Fruit fly (Drosophila melanogaster) whole organism, adult: Measurements from ENCODE around the gene dsd.

Source experiments
- CG11617 ChIP-seq: fragments of 200-800 bp; sonication (Bioruptor generic); optimal IDR thresholded peaks from 2 replicates; lab custom pipeline; 2017; ENCODE audit warnings: mild to moderate bottlenecking, missing biosample characterization, missing genetic modification reagents, missing genetic modification characterization
- CG12768 ChIP-seq: fragments of 200-800 bp; sonication (Bioruptor generic); optimal IDR thresholded peaks from 2 replicates; lab custom pipeline; 2017; ENCODE audit warnings: missing biosample characterization, missing genetic modification characterization, mild to moderate bottlenecking, moderate library complexity, missing genetic modification reagents
- CG14711 ChIP-seq: fragments of 200-800 bp; sonication (Bioruptor generic); optimal IDR thresholded peaks from 2 replicates; lab custom pipeline; 2018; ENCODE audit warnings: missing biosample characterization, mild to moderate bottlenecking, missing genetic modification characterization, moderate library complexity
- CG1620 ChIP-seq: fragments of 200-800 bp; sonication (Bioruptor generic); optimal IDR thresholded peaks from 2 replicates; lab custom pipeline; 2016; ENCODE audit warnings: missing biosample characterization, missing genetic modification characterization
- CG33017 ChIP-seq: fragments of 200-800 bp; sonication (Bioruptor generic); optimal IDR thresholded peaks from 2 replicates; lab custom pipeline; 2018; ENCODE audit warnings: missing biosample characterization, mild to moderate bottlenecking, missing genetic modification characterization, moderate library complexity
- CG5204 ChIP-seq: fragments of 200-800 bp; sonication (Bioruptor generic); optimal IDR thresholded peaks from 2 replicates; lab custom pipeline; 2016; ENCODE audit warnings: missing biosample characterization, missing genetic modification characterization
- CG7045 ChIP-seq: fragments of 200-800 bp; sonication (Bioruptor generic); optimal IDR thresholded peaks from 2 replicates; lab custom pipeline; 2017; ENCODE audit warnings: missing biosample characterization, mild to moderate bottlenecking, missing genetic modification characterization
- CG7101 ChIP-seq: fragments of 200-800 bp; sonication (Bioruptor generic); optimal IDR thresholded peaks from 2 replicates; lab custom pipeline; 2018; ENCODE audit warnings: missing biosample characterization, mild to moderate bottlenecking, missing genetic modification characterization, moderate library complexity
- Clk ChIP-seq: fragments of 200-800 bp; sonication (Bioruptor generic); optimal IDR thresholded peaks from 2 replicates; lab custom pipeline; 2017; ENCODE audit warnings: missing biosample characterization, missing genetic modification characterization
- Crg-1 ChIP-seq: fragments of 200-800 bp; sonication (Bioruptor generic); optimal IDR thresholded peaks from 2 replicates; lab custom pipeline; 2016; ENCODE audit warnings: missing biosample characterization, missing genetic modification characterization
- Hr96 ChIP-seq: fragments of 200-800 bp; sonication (Bioruptor generic); optimal IDR thresholded peaks from 2 replicates; lab custom pipeline; 2016; ENCODE audit warnings: missing biosample characterization, missing genetic modification characterization
- Mnt ChIP-seq: fragments of 200-800 bp; sonication (Bioruptor generic); optimal IDR thresholded peaks from 2 replicates; lab custom pipeline; 2016; ENCODE audit warnings: missing biosample characterization, mild to moderate bottlenecking, missing genetic modification characterization
- bab1 ChIP-seq: fragments of 200-800 bp; sonication (Bioruptor generic); optimal IDR thresholded peaks from 3 replicates; lab custom pipeline; 2019; ENCODE audit warnings: missing biosample characterization, mild to moderate bottlenecking, missing genetic modification characterization, moderate library complexity
- cic ChIP-seq: fragments of 200-800 bp; sonication (Bioruptor generic); optimal IDR thresholded peaks from 2 replicates; lab custom pipeline; 2017; ENCODE audit warnings: missing biosample characterization, mild to moderate bottlenecking, missing genetic modification characterization, moderate library complexity
- cnc ChIP-seq, 2 experiments: fragments of >200 bp; optimal IDR thresholded peaks; 2 replicates each; lab custom pipeline; 2017
- kay ChIP-seq: fragments of 200-800 bp; sonication (Bioruptor generic); peaks from one replicate; lab custom pipeline; 2016; ENCODE audit warnings: missing biosample characterization, missing genetic modification characterization, borderline replicate concordance
- ovo ChIP-seq: fragments of 200-800 bp; sonication (Bioruptor generic); optimal IDR thresholded peaks from 2 replicates; lab custom pipeline; 2016; ENCODE audit warnings: missing biosample characterization, missing genetic modification characterization
- pad ChIP-seq: fragments of 200-800 bp; sonication (Bioruptor generic); optimal IDR thresholded peaks from 3 replicates; lab custom pipeline; 2017; ENCODE audit warnings: missing biosample characterization, missing genetic modification characterization, mild to moderate bottlenecking, moderate library complexity, missing genetic modification reagents
- tj ChIP-seq: fragments of 200-800 bp; sonication (Bioruptor generic); optimal IDR thresholded peaks from 3 replicates; lab custom pipeline; 2017; ENCODE audit warnings: missing biosample characterization, mild to moderate bottlenecking, missing genetic modification characterization, moderate library complexity
- toe ChIP-seq: fragments of 200-800 bp; sonication (Bioruptor generic); optimal IDR thresholded peaks from 2 replicates; lab custom pipeline; 2016; ENCODE audit warnings: missing biosample characterization, missing genetic modification characterization

Gene dsd

dm6 chr3R:27582634-27583181, 24.5 kb downstream of the dsd start, which contains the start of gene pins:
pins (plus strand) TSS chr3R:27582840.
- TF ChIP-seq kay (GFP tag; lab: Kevin White, UChicago) (no peak), cic (GFP tag; lab: Kevin White, UChicago) (no peak)

dm6 chr3R:27581890-27582487, 25.2 kb downstream of the dsd start, which contains the start of gene wdb:
wdb (minus strand) TSS chr3R:27582241.
- TF ChIP-seq CG5204 (peak; percentile 68), pad (GFP tag; lab: Kevin White, UChicago) (peak; percentile 54), CG7101 (tag; lab: Kevin White, UChicago) (peak; percentile 72), Crg-1 (GFP tag; lab: Kevin White, UChicago) (peak; percentile 62), Clk (GFP tag; lab: Kevin White, UChicago) (peak; percentile 59), Hr96 (peak; percentile 49), cic (GFP tag; lab: Kevin White, UChicago) (no peak), CG14711 (tag; lab: Kevin White, UChicago) (peak; percentile 28), CG33017 (peak; percentile 23), toe (GFP tag; lab: Kevin White, UChicago) (peak; percentile 81), Mnt (GFP tag; lab: Kevin White, UChicago) (peak; percentile 64), CG12768 (GFP tag; lab: Kevin White, UChicago) (peak; percentile 75), tj (GFP tag; lab: Kevin White, UChicago) (peak; percentile 18), CG11617 (peak; percentile 53), kay (GFP tag; lab: Kevin White, UChicago) (no peak), cnc (optimal IDR thresholded peaks at IDR 0.05; lab: Kevin White, UChicago) (no peak), ovo (GFP tag; lab: Kevin White, UChicago) (no peak), CG7045 (GFP tag; lab: Kevin White, UChicago) (peak; percentile 56), CG1620 (GFP tag; lab: Kevin White, UChicago) (peak; percentile 91), bab1 (GFP tag; lab: Kevin White, UChicago) (no peak)

dm6 chr3R:27581263-27581868, 25.8 kb downstream of the dsd start:
- TF ChIP-seq CG7101 (tag; lab: Kevin White, UChicago): peak; percentile 79
- TF ChIP-seq kay (GFP tag; lab: Kevin White, UChicago): no peak
- TF ChIP-seq toe (GFP tag; lab: Kevin White, UChicago): peak; percentile 34
- peak; percentile 18 for TF ChIP-seq CG1620 (GFP tag; lab: Kevin White, UChicago)
- TF ChIP-seq CG11617: peak; percentile 54
- TF ChIP-seq CG33017: peak; percentile 89
- peak; percentile 35 for TF ChIP-seq pad (GFP tag; lab: Kevin White, UChicago)
- TF ChIP-seq CG12768 (GFP tag; lab: Kevin White, UChicago): peak; percentile 76
- TF ChIP-seq ovo (GFP tag; lab: Kevin White, UChicago): peak; percentile 3
- TF ChIP-seq Clk (GFP tag; lab: Kevin White, UChicago): peak; percentile 25
- TF ChIP-seq CG7045 (GFP tag; lab: Kevin White, UChicago): peak; percentile 59
- TF ChIP-seq tj (GFP tag; lab: Kevin White, UChicago): peak; percentile 32
- peak; percentile 84 for TF ChIP-seq Mnt (GFP tag; lab: Kevin White, UChicago)
- TF ChIP-seq CG5204: peak; percentile 41
- no peak for TF ChIP-seq cnc (optimal IDR thresholded peaks at IDR 0.05; lab: Kevin White, UChicago)
- peak; percentile 97 for TF ChIP-seq cic (GFP tag; lab: Kevin White, UChicago)
- TF ChIP-seq Crg-1 (GFP tag; lab: Kevin White, UChicago): no peak
- TF ChIP-seq bab1 (GFP tag; lab: Kevin White, UChicago): peak; percentile 31
- peak; percentile 66 for TF ChIP-seq Hr96
- TF ChIP-seq CG14711 (tag; lab: Kevin White, UChicago): peak; percentile 61

- TF ChIP-seq tj (GFP tag; lab: Kevin White, UChicago): no peak
- peak; percentile 31 for TF ChIP-seq pad (GFP tag; lab: Kevin White, UChicago)
- no peak for TF ChIP-seq CG7101 (tag; lab: Kevin White, UChicago)
- peak; percentile 17 for TF ChIP-seq Crg-1 (GFP tag; lab: Kevin White, UChicago)
- TF ChIP-seq CG1620 (GFP tag; lab: Kevin White, UChicago): no peak
- peak; percentile 34 for TF ChIP-seq ovo (GFP tag; lab: Kevin White, UChicago)
- TF ChIP-seq toe (GFP tag; lab: Kevin White, UChicago): no peak
- no peak for TF ChIP-seq cnc (optimal IDR thresholded peaks at IDR 0.05; lab: Kevin White, UChicago)
- TF ChIP-seq CG7045 (GFP tag; lab: Kevin White, UChicago): no peak
- TF ChIP-seq CG12768 (GFP tag; lab: Kevin White, UChicago): peak; percentile 70
- no peak for TF ChIP-seq CG33017
- TF ChIP-seq cic (GFP tag; lab: Kevin White, UChicago): peak; percentile 85
- TF ChIP-seq Clk (GFP tag; lab: Kevin White, UChicago): peak; percentile 43
- TF ChIP-seq CG11617: no peak
- no peak for TF ChIP-seq CG14711 (tag; lab: Kevin White, UChicago)
- TF ChIP-seq Hr96: no peak
- peak; percentile 19 for TF ChIP-seq Mnt (GFP tag; lab: Kevin White, UChicago)
- no peak for TF ChIP-seq bab1 (GFP tag; lab: Kevin White, UChicago)
- TF ChIP-seq CG5204: no peak
- TF ChIP-seq kay (GFP tag; lab: Kevin White, UChicago): peak; percentile 96
Measured at dm6 chr3R:27580274-27581011, 26.8 kb downstream of the dsd start.
